Fruit fly (Drosophila melanogaster) Kc167 (cell line): ENCODE measurements around the gene Or22a.

Experiments
- Myc ChIP-seq: fragments of >200 bp; optimal IDR thresholded peaks from 2 replicates; lab custom pipeline; 2017; ENCODE audit warnings: missing external identifiers
- Sin3A ChIP-seq: fragments of >200 bp; optimal IDR thresholded peaks from 2 replicates; lab custom pipeline; 2018; ENCODE audit warnings: missing external identifiers
- h ChIP-seq: fragments of >200 bp; optimal IDR thresholded peaks from 3 replicates; lab custom pipeline; 2018; ENCODE audit warnings: missing external identifiers
- insv ChIP-seq: fragments of >200 bp; optimal IDR thresholded peaks from 3 replicates; lab custom pipeline; 2018; ENCODE audit warnings: missing external identifiers
- psq ChIP-seq: fragments of >200 bp; optimal IDR thresholded peaks from 2 replicates; lab custom pipeline; 2017; ENCODE audit warnings: missing external identifiers
- ttk ChIP-seq: sonication (Bioruptor generic); optimal IDR thresholded peaks from 2 replicates; lab custom pipeline; 2017; ENCODE audit warnings: missing external identifiers

Gene Or22a

DNA sequence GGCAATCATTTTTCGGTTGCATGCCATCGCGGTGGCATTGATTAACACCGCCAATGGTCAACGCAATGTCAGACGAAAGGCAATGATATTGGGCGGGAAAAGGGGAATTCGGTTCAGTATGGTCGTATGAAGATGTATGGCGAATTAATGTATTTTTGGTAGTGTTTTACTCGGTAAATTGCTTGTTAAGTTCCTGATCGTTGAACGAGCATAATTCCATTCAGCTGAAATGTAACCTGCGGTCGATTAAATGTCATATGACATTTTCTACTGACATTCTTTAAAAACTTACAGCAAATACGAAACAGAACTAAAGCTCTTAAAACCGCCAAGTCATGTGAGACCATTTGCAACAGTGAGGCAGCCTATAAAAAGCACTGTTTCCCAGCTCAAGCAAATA, at the start of gene Or22a:
TSS of gene Or22a (plus strand) at position 301 of the 400 bp plus-strand sequence.
- TF ChIP-seq Myc (lab: Kevin White, UChicago) (no peak), ttk (lab: Kevin White, UChicago) (no peak), psq (lab: Kevin White, UChicago) (no peak), insv (lab: Kevin White, UChicago) (no peak), Sin3A (lab: Kevin White, UChicago) (no peak), h (lab: Kevin White, UChicago) (no peak)

DNA sequence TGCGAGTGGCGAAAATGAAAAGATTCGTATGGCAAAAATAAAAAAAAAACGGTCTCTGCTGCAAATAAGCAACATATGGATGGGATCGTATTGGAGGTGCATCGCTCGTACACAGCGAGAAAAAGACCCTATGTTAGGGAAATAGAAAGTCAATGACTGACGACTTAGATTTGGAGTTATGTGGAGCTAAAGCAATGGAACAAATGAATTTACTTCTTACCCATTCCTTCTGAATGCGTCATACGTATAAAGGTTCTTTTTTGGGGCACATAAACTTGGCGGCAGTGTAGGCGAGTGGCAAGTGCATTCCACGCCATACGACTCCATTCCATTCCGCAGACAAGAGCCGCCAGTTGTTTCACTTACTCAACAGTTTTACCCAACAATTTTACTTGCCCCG, 49.5 kb upstream of the Or22a start:
- TF ChIP-seq insv (lab: Kevin White, UChicago) (no peak), ttk (lab: Kevin White, UChicago) (no peak), psq (lab: Kevin White, UChicago) (no peak), Myc (lab: Kevin White, UChicago) (no peak), h (lab: Kevin White, UChicago) (no peak), Sin3A (lab: Kevin White, UChicago) (no peak)

DNA sequence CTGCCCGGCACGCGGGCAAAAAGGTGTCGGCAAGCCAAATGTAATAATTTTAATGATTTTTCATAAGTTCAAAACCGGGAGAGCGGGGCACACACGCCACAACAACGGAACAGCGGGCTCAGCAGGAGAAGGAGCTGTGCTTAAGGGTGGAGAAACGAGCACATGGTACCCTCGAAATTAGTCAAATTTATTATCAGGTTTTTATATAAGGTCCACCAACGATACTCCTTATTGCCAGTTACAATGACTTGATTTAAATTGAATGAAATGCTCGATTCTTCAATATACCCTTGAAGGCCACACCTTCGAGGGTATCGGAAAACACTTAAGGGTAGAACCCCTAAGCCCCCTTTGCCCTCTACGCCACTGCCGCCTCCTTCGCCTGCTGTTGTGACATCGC, 46.9 kb upstream of the Or22a start:
- no peak for TF ChIP-seq Myc (lab: Kevin White, UChicago)
- no peak for TF ChIP-seq ttk (lab: Kevin White, UChicago)
- TF ChIP-seq insv (lab: Kevin White, UChicago) = no peak
- TF ChIP-seq Sin3A (lab: Kevin White, UChicago) = no peak
- no peak for TF ChIP-seq psq (lab: Kevin White, UChicago)
- TF ChIP-seq h (lab: Kevin White, UChicago) = no peak

DNA sequence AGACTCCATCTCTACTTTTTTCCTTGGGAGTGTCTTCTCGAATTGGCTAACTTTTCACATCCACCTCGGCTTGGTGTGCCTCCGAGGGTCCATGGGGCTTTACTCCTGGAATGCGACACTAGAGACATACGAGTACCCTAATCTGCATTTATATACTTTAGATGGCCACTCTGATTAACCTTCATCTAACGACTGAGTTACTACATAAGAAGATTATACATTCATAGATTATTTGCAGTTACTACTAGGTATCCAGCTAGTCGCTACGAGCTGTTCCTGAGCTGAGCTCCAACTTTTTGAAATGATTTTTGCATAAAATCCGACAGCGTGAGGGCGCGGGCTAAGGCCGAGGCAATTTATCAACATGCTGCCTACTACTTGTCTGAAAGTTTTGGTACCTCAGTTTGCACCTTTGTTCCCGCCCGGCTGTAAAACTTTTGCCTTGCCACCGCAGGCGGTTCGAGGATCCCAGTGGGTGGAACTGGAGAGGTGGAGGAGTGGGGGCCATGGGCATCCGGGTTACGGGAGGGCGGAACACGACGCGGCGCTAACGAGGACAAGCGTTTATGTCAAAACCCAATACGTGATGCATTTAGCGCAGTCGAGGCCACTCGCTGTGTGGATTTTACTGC, 43.3 kb upstream of the Or22a start:
- TF ChIP-seq Sin3A (lab: Kevin White, UChicago) = no peak
- no peak for TF ChIP-seq insv (lab: Kevin White, UChicago)
- no peak for TF ChIP-seq psq (lab: Kevin White, UChicago)
- no peak for TF ChIP-seq ttk (lab: Kevin White, UChicago)

DNA sequence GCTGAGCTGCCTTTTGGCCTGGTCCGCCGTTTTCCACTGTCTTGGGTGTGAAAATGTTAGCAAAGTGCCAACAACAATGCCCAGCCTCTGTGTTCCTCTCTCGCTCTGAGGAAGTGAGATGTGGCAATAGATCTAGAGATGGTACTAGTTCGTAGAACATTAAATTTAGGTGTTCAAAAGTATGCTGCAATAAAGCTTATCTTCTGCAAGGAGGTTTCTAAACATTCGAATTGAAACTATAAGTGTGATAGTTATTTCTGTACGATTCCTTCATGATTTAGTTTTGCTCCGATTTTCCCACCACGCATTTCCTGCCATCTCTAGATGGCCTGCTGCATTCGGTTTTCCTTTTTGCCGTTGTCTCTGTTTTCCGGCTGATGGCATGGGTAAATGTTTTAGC, 41.8 kb upstream of the Or22a start:
- TF ChIP-seq insv (lab: Kevin White, UChicago) (no peak), h (lab: Kevin White, UChicago) (no peak), Sin3A (lab: Kevin White, UChicago) (no peak), ttk (lab: Kevin White, UChicago) (no peak), Myc (lab: Kevin White, UChicago) (no peak), psq (lab: Kevin White, UChicago) (no peak)

DNA sequence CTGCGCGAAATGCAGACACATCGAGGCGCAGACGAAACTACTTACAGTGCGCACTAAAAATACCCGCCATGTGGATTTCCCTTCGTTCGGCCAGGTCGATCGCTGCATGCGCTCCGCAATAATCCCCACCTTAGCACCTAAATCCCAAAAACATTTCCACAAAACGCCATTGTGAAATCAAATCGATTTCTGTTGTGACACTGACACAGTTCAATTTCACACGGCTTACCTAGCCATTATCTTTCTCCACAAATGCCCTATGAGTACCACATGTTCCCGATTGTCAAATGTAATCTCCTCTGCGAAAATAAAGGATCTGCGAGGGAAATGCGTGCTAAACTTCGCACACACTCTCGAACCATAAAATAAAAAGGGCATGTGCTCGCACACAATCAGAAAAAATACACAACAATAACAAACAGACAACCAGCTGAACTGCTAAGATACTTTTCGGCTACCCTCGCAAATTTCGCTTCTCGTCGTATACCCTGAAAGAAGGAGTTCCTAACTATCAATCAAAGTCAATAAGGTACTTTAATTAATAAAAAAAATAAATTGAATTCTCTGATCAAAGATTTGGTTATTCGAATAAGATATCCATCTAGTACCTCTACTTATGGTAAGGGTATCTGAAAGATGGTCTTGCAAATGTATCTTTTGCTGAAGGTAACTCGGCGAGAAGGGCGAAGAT, 34.2 kb upstream of the Or22a start:
- TF ChIP-seq insv (lab: Kevin White, UChicago) (no peak), h (lab: Kevin White, UChicago) (no peak), Myc (lab: Kevin White, UChicago) (no peak), ttk (lab: Kevin White, UChicago) (no peak), Sin3A (lab: Kevin White, UChicago) (no peak), psq (lab: Kevin White, UChicago) (no peak)

DNA sequence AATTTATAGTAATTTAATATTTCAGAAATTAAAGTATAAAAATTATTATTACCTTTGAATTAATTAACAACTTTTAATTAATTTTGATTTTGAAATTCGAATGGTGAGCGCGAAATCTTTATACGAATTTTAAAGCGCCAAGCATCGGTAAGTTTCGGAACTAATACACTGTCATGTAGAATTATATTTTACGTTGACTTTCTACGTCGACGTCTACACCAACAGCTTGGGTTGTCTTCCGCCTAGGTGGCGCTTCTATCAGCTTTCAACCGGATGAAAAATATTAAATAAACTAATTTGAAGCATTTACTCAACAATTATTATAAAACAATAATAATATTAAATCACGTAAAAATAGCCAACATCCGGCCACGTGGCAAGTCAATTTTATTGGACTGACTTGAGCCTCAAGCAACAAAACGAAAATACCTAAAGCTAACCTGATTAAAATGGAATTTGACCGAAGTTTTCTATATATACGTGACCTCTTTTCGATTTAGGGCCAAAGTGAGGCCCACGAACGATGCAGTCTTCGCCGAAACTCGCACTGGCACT, 28.4 kb upstream of the Or22a start, which contains the start of gene CG31928:
TSS of gene CG31928 (plus strand) at position 505 of the 555 bp plus-strand sequence.
- no peak for TF ChIP-seq ttk (lab: Kevin White, UChicago)
- TF ChIP-seq Myc (lab: Kevin White, UChicago) = no peak
- TF ChIP-seq Sin3A (lab: Kevin White, UChicago) = no peak
- no peak for TF ChIP-seq psq (lab: Kevin White, UChicago)

DNA sequence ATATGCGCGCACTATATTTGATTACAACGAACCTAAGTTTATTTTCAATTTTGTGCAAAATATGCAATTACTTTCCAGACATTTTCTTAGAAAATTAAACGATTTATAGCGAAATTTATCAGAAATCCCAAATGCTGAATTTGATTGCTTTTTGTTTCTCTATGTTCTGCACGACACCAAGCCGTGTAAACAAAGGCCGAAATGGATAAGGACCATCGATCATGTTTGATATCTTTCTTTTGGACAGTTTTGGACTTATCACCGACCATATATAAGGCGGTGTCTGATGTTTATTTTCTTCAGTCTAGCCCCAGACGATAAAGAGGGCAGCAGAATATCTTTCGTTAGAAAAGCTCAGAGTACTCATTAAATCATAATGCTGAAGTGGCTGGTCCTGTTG, 26.5 kb upstream of the Or22a start, which contains the start of gene CG33128:
TSS of gene CG33128 (plus strand) at position 301 of the 400 bp plus-strand sequence.
- no peak for TF ChIP-seq insv (lab: Kevin White, UChicago)

DNA sequence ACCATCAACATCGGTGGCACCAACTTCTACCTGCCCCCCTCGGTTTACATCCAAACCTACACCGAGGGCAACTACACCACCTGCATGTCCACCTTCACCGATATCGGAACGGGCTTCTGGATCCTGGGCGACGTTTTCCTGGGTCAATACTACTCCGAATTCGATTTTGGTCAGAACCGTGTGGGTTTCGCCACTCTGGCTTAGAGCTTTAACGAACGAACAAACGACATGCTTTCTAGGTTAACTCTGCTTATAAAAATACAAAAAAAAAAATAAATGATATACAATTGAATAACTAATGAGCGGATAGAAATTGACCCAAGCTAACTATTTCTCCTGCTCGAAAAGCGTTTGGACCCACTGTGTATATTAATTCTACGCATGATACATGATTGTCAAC, 25.1 kb upstream of the Or22a start, which contains the start of gene CG31926:
TSS of gene CG31926 (plus strand) at position 301 of the 400 bp plus-strand sequence.
- no peak for TF ChIP-seq psq (lab: Kevin White, UChicago)
- no peak for TF ChIP-seq Sin3A (lab: Kevin White, UChicago)

DNA sequence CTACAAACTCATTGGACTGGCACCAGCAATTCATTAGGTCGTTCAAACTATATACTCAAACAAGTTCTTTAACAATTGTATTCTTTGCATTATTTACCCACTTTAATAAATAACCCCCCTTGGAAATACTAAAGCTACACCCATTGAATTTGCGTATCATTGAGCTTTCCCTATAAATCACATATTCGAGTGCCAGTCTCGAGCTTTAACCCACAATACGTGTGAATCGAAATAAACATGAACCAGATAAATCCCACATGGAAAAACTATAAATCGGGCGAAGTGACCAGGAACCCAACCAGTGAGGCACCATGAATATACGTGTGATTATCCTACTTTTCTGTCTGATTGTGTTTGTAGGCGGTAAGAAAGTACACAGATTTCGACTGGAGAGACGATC, 23.3 kb upstream of the Or22a start, which contains the start of gene CG31661:
TSS of gene CG31661 (plus strand) at position 301 of the 400 bp plus-strand sequence.
- no peak for TF ChIP-seq h (lab: Kevin White, UChicago)
- TF ChIP-seq insv (lab: Kevin White, UChicago) = no peak
- TF ChIP-seq Myc (lab: Kevin White, UChicago) = no peak
- TF ChIP-seq Sin3A (lab: Kevin White, UChicago) = no peak
- no peak for TF ChIP-seq psq (lab: Kevin White, UChicago)
- TF ChIP-seq ttk (lab: Kevin White, UChicago) = no peak

DNA sequence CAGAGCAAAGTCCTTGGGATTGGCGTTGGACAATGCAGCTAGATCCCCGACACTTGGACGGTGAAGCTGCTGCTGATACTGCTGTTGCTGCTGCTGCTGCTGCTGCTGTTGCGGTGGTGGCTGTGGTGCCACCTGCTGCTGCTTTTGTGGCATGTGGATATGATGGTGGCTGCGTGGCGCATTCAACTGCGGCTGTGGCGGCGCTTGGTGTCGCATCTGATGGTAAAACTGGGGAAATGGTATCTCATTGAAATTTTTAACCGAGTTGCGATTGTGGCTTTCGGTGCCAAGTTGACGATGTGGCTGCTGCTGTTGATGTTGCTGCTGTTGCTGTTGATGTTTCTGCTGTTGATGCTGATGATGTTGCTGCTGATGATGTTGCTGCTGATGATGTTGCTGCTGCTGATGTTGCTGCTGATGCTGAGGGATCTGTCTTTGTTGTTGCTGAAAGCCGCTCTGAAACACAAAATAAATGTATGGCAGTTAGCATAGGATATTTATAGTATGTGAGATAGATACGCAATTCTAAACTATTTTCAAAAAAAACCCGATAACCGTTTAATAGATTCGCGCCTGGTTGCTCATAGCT, 21.2 kb upstream of the Or22a start:
- TF ChIP-seq h (lab: Kevin White, UChicago) = no peak
